Worm (Caenorhabditis elegans) whole organism, late embryonic: ENCODE results near the gene ZK688.7.

Experiments
- ceh-6 ChIP-seq: fragments of 200-800 bp; sonication (Bioruptor generic); optimal IDR thresholded peaks from 2 replicates; lab custom pipeline; 2018; ENCODE audit warnings: mild to moderate bottlenecking, missing genetic modification characterization, missing compliant biosample characterization
- ceh-9 ChIP-seq: sonication (generic microtip); optimal IDR thresholded peaks from 2 replicates; lab custom pipeline; 2016; ENCODE audit warnings: mild to moderate bottlenecking, missing genetic modification characterization, inconsistent platforms, missing compliant biosample characterization
- lim-6 ChIP-seq: sonication (generic microtip); optimal IDR thresholded peaks from 2 replicates; lab custom pipeline; 2016; ENCODE audit warnings: missing genetic modification characterization, missing compliant biosample characterization
- nhr-11 ChIP-seq: fragments of 150-350 bp; optimal IDR thresholded peaks from 2 replicates; lab custom pipeline; 2014; ENCODE audit warnings: missing biosample characterization, missing genetic modification characterization
- npax-4 ChIP-seq: sonication (generic microtip); optimal IDR thresholded peaks from 2 replicates; lab custom pipeline; 2016; ENCODE audit warnings: missing genetic modification characterization, missing compliant biosample characterization
- odd-2 ChIP-seq: sonication (generic microtip); optimal IDR thresholded peaks from 2 replicates; lab custom pipeline; 2017; ENCODE audit warnings: antibody characterized with exemption, mild to moderate bottlenecking, missing genetic modification characterization, missing compliant biosample characterization
- pat-9 ChIP-seq: fragments of 200-800 bp; sonication (Bioruptor generic); optimal IDR thresholded peaks from 2 replicates; lab custom pipeline; 2018; ENCODE audit warnings: mild to moderate bottlenecking, missing genetic modification characterization, moderate library complexity, missing compliant biosample characterization
- pqm-1 ChIP-seq: sonication (generic microtip); optimal IDR thresholded peaks from 2 replicates; lab custom pipeline; 2016; ENCODE audit warnings: missing genetic modification characterization, missing compliant biosample characterization
- ttx-3 ChIP-seq: sonication (generic microtip); optimal IDR thresholded peaks from 2 replicates; lab custom pipeline; 2016; ENCODE audit warnings: missing genetic modification reagents, missing genetic modification characterization, missing compliant biosample characterization
- unc-42 ChIP-seq: sonication (generic microtip); optimal IDR thresholded peaks from 2 replicates; lab custom pipeline; 2016; ENCODE audit warnings: missing genotype, missing genetic modification characterization, missing compliant biosample characterization

Gene ZK688.7

DNA sequence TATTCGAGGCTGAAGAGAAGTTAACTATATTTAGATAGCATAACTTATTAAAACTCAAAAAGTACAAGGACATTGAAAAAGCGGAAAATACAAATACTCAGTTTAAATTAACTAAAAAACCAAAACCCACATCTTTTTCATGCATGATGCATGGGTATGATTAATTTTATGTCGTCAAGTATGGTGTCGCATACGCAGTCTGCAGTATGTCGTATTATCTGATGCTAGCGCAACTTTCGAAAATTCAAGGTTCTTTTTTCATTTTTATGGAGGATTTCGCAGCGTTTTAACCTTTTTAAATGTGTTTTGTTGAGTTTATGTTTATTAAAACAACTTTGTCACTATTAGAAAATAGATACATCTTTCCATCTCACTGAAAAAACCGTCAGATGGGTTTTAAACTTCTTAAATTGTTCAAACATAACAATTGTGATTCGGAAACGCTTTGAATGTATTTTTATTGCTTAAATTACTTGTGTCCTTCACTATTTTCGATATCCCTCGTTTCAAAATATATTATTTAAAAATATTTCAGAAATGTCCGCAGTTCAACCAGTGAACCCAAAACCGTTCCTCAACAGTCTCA, 49.8 kb downstream of the ZK688.7 start, which contains the start of gene snr-5:
TSS of gene snr-5 (plus strand) at position 536 of the 586 bp plus-strand sequence.
- TF ChIP-seq npax-4 (tag; lab: Kevin White, UChicago) (no peak), ceh-6 (GFP tag; lab: Kevin White, UChicago) (no peak), nhr-11 (tag; lab: Kevin White, UChicago) (no peak), unc-42 (tag; lab: Kevin White, UChicago) (peak; percentile 11)

DNA sequence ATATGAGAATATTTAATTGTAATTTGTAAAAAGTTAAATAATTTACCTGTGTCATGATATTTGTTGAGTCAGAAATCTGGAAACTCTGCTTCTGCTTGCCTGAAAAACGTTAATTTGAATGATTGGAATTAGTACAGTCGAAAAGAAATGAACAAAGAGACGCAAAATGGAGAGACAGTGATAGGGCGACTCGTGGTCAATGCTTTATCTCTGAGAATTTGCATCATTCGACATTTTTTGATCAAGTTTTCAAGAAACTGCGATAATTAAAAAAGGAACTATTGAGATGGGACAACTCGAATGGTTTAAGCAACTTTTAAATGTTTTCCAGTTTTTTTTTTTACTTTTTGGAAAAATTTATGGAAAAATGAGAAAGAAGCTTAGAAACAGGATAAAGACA, 50.5 kb downstream of the ZK688.7 start, which contains the start of gene cuc-1:
TSS of gene cuc-1 (minus strand) at position 101 of the 400 bp plus-strand sequence.
- TF ChIP-seq odd-2: no peak
- no peak for TF ChIP-seq ttx-3 (tag; lab: Kevin White, UChicago)
- TF ChIP-seq npax-4 (tag; lab: Kevin White, UChicago): no peak
- no peak for TF ChIP-seq ceh-9 (tag; lab: Kevin White, UChicago)
- TF ChIP-seq unc-42 (tag; lab: Kevin White, UChicago): no peak
- TF ChIP-seq pqm-1 (tag; lab: Kevin White, UChicago): no peak
- no peak for TF ChIP-seq lim-6 (tag; lab: Kevin White, UChicago)
- TF ChIP-seq pat-9 (tag; lab: Kevin White, UChicago): no peak
